Worm (Caenorhabditis elegans) whole organism, L1 larva: ENCODE data around the gene arf-5.

ENCODE experiments used
- elt-3 ChIP-seq, 6 experiments: fragments of 150-350 bp in 1 of 6; sonication (generic microtip); optimal IDR thresholded peaks; 2 replicates each; lab custom pipeline; 2017 to 2018; ENCODE audit warnings: missing biosample characterization in 6 of 6, missing genetic modification characterization in 6 of 6, inconsistent platforms in 1 of 6
- nhr-11 ChIP-seq: fragments of 150-350 bp; optimal IDR thresholded peaks from 2 replicates; lab custom pipeline; 2014; ENCODE audit warnings: missing biosample characterization, missing genetic modification characterization
- nhr-237 ChIP-seq: fragments of 150-350 bp; optimal IDR thresholded peaks from 2 replicates; lab custom pipeline; 2014; ENCODE audit warnings: missing biosample characterization, missing genetic modification characterization
- nhr-90 ChIP-seq: sonication (generic microtip); optimal IDR thresholded peaks from 2 replicates; lab custom pipeline; 2016; ENCODE audit warnings: mild to moderate bottlenecking, missing genetic modification characterization, missing compliant biosample characterization; ENCODE audit not compliant: poor library complexity

- TF ChIP-seq nhr-11 (tag; lab: Kevin White, UChicago) (no peak), nhr-90 (tag; lab: Kevin White, UChicago) (no peak), elt-3 (tag; optimal IDR thresholded peaks at IDR 0.05; lab: Kevin White, UChicago) (no peak), nhr-237 (tag; lab: Kevin White, UChicago) (no peak)
Observed at ce11 chrIV:7987083-7987482, 4.8 kb downstream of the arf-5 start, which contains the start of gene mec-17.
